Fruit fly (Drosophila melanogaster): ENCODE data around the gene tho2.

tho2 gene

dm6 chr2L:2162729-2163567 lies 18.0 kb upstream of the tho2 start (continued):
- TF ChIP-seq Sox14 (GFP tag; optimal IDR thresholded peaks at IDR 0.05) (peak; percentile 64), CG8119 (GFP tag; IDR thresholded peaks at IDR 0.05) (peak; percentile 54; the same call in 2 of the 3 replicates), fd85E (GFP tag; optimal IDR thresholded peaks at IDR 0.05) (no peak), Smox (GFP tag; optimal IDR thresholded peaks at IDR 0.05) (no peak), CG6854 (GFP tag; optimal IDR thresholded peaks at IDR 0.05) (no peak), cyc (GFP tag; optimal IDR thresholded peaks at IDR 0.05) (no peak), salr (GFP tag; optimal IDR thresholded peaks at IDR 0.05) (peak; percentile 20 to 36), CG6808 (GFP tag; optimal IDR thresholded peaks at IDR 0.05) (peak; percentile 66), CG34406 (GFP tag; optimal IDR thresholded peaks at IDR 0.05) (no peak), CG9139 (GFP tag; optimal IDR thresholded peaks at IDR 0.05) (no peak), vri (GFP tag; optimal IDR thresholded peaks at IDR 0.05) (no peak), Met (GFP tag; optimal IDR thresholded peaks at IDR 0.05) (no peak), Eip75B (GFP tag; optimal IDR thresholded peaks at IDR 0.05) (peak; percentile 71), CG15336 (GFP tag; IDR thresholded peaks at IDR 0.05) (peak; percentile 67), pdm3 (GFP tag; optimal IDR thresholded peaks at IDR 0.05) (peak; percentile 30), CG11902 (GFP tag; optimal IDR thresholded peaks at IDR 0.05) (no peak), CG6163 (GFP tag; IDR thresholded peaks at IDR 0.05) (peak; percentile 68), CG8632 (GFP tag; optimal IDR thresholded peaks at IDR 0.05) (peak; percentile 15), CG1621 (tag; optimal IDR thresholded peaks at IDR 0.05) (peak; percentile 63), fkh (GFP tag; optimal IDR thresholded peaks at IDR 0.05) (no peak)

dm6 chr2L:2162281-2162680 lies 17.3 kb upstream of the tho2 start:
- TF ChIP-seq Sox15 (GFP tag; optimal IDR thresholded peaks at IDR 0.05) (no peak), Eip93F (GFP tag; optimal IDR thresholded peaks at IDR 0.05) (no peak), OdsH (GFP tag; optimal IDR thresholded peaks at IDR 0.05) (no peak), CG6854 (GFP tag; optimal IDR thresholded peaks at IDR 0.05) (peak; percentile 69), Lpt (GFP tag; optimal IDR thresholded peaks at IDR 0.05) (peak; percentile 70), pdm3 (GFP tag; optimal IDR thresholded peaks at IDR 0.05) (no peak), eg (GFP tag; IDR thresholded peaks at IDR 0.05) (peak; percentile 27; the same call in 1 of the 3 replicates), Sox14 (GFP tag; optimal IDR thresholded peaks at IDR 0.05) (no peak), Eip75B (GFP tag; optimal IDR thresholded peaks at IDR 0.05) (no peak)

- TF ChIP-seq CG11902 (GFP tag; optimal IDR thresholded peaks at IDR 0.05) = peak; percentile 57
- no peak for TF ChIP-seq Blimp-1 (GFP tag; optimal IDR thresholded peaks at IDR 0.05)
- TF ChIP-seq Smox (GFP tag; optimal IDR thresholded peaks at IDR 0.05) = peak; percentile 48
- no peak for TF ChIP-seq CG11294 (GFP tag; IDR thresholded peaks at IDR 0.05)
- peak; percentile 63; the same call in 2 of the 3 replicates for TF ChIP-seq CG6163 (GFP tag; IDR thresholded peaks at IDR 0.05)
- no peak for TF ChIP-seq Lpt (GFP tag; optimal IDR thresholded peaks at IDR 0.05)
- TF ChIP-seq CG9139 (GFP tag; optimal IDR thresholded peaks at IDR 0.05) = peak; percentile 8
- peak; percentile 53 for TF ChIP-seq CG3919 (GFP tag; optimal IDR thresholded peaks at IDR 0.05)
- TF ChIP-seq svp (GFP tag) = peak; percentile 94
- peak; percentile 53 for TF ChIP-seq CG10669 (GFP tag; optimal IDR thresholded peaks at IDR 0.05)
- TF ChIP-seq topi (GFP tag; optimal IDR thresholded peaks at IDR 0.05) = peak; percentile 81
- TF ChIP-seq vri (GFP tag; optimal IDR thresholded peaks at IDR 0.05) = peak; percentile 9
- no peak for TF ChIP-seq dac (GFP tag; optimal IDR thresholded peaks at IDR 0.05)
- no peak for TF ChIP-seq Eip93F (GFP tag; optimal IDR thresholded peaks at IDR 0.05)
- TF ChIP-seq CG6276 (GFP tag; optimal IDR thresholded peaks at IDR 0.05) = peak; percentile 17
- TF ChIP-seq CG6792 (GFP tag; optimal IDR thresholded peaks at IDR 0.05) = peak; percentile 61
- peak; percentile 63 for TF ChIP-seq Eip75B (GFP tag; optimal IDR thresholded peaks at IDR 0.05)
- peak; percentile 73 for TF ChIP-seq Hr39 (GFP tag; optimal IDR thresholded peaks at IDR 0.05)
- TF ChIP-seq Sox102F (GFP tag; optimal IDR thresholded peaks at IDR 0.05) = peak; percentile 6
- TF ChIP-seq Gug (GFP tag; IDR thresholded peaks at IDR 0.05) = peak; percentile 46
- peak; percentile 32 for TF ChIP-seq CG7368 (GFP tag; optimal IDR thresholded peaks at IDR 0.05)
- peak; percentile 31 for TF ChIP-seq Ets21C (GFP tag; optimal IDR thresholded peaks at IDR 0.05)
- peak; percentile 49 for TF ChIP-seq Sox15 (GFP tag; optimal IDR thresholded peaks at IDR 0.05)
- TF ChIP-seq fd59A (GFP tag; optimal IDR thresholded peaks at IDR 0.05) = peak; percentile 59
- no peak for TF ChIP-seq CG16779 (tag; optimal IDR thresholded peaks at IDR 0.05)
- peak; percentile 53 for TF ChIP-seq net (GFP tag; optimal IDR thresholded peaks at IDR 0.05)
- peak; percentile 31 to 78 for TF ChIP-seq salr (GFP tag; optimal IDR thresholded peaks at IDR 0.05)
- TF ChIP-seq Hr38 (GFP tag; optimal IDR thresholded peaks at IDR 0.05) = no peak
- TF ChIP-seq fkh (GFP tag; optimal IDR thresholded peaks at IDR 0.05) = no peak
Observed at dm6 chr2L:2161244-2162243, 16.6 kb upstream of the tho2 start.

Data from whole organism, prepupa.